Fruit fly (Drosophila melanogaster) whole organism, prepupa: ENCODE results near the gene Urm1.

Experiments
- CG11294 ChIP-seq: fragments of 200-800 bp; sonication (Bioruptor generic); IDR thresholded peaks from 2 replicates; pipeline ENCODE4 v1.3.6; 2022; ENCODE audit warnings: missing biosample characterization, missing genetic modification characterization
- CG11902 ChIP-seq: fragments of 200-800 bp; sonication (Bioruptor generic); optimal IDR thresholded peaks from 3 replicates; lab custom pipeline; 2016; ENCODE audit warnings: missing biosample characterization, missing genetic modification characterization
- CG1621 ChIP-seq: fragments of 200-800 bp; sonication (Bioruptor generic); optimal IDR thresholded peaks from 3 replicates; lab custom pipeline; 2018; ENCODE audit warnings: missing biosample characterization, mild to moderate bottlenecking, missing genetic modification characterization
- CG16779 ChIP-seq: fragments of 200-800 bp; sonication (Bioruptor generic); optimal IDR thresholded peaks from 3 replicates; lab custom pipeline; 2017; ENCODE audit warnings: missing biosample characterization, mild to moderate bottlenecking, missing genetic modification characterization
- CG3032 ChIP-seq: fragments of 200-800 bp; optimal IDR thresholded peaks from 2 replicates; lab custom pipeline; 2019; ENCODE audit warnings: missing biosample characterization, mild to moderate bottlenecking, missing genetic modification characterization, moderate library complexity
- CG32006 ChIP-seq: fragments of 200-800 bp; sonication (Bioruptor generic); optimal IDR thresholded peaks from 3 replicates; lab custom pipeline; 2017; ENCODE audit warnings: missing biosample characterization, mild to moderate bottlenecking, missing genetic modification characterization
- CG4318 ChIP-seq: fragments of 200-800 bp; sonication (Bioruptor generic); optimal IDR thresholded peaks from 3 replicates; lab custom pipeline; 2017; ENCODE audit warnings: missing biosample characterization, mild to moderate bottlenecking, missing genetic modification characterization
- CG6163 ChIP-seq: fragments of 200-800 bp; sonication (Bioruptor generic); IDR thresholded peaks from 3 replicates; pipeline ENCODE4 v1.3.6; 2022; ENCODE audit warnings: missing biosample characterization, missing genetic modification characterization
- CG6276 ChIP-seq: fragments of 200-800 bp; sonication (Bioruptor generic); optimal IDR thresholded peaks from 2 replicates; lab custom pipeline; 2017; ENCODE audit warnings: missing biosample characterization, mild to moderate bottlenecking, missing genetic modification characterization
- CG6808 ChIP-seq: fragments of 200-800 bp; sonication (Bioruptor generic); optimal IDR thresholded peaks from 3 replicates; lab custom pipeline; 2017; ENCODE audit warnings: missing biosample characterization, missing genetic modification characterization, mild to moderate bottlenecking, moderate library complexity, missing genetic modification reagents
- CG6854 ChIP-seq: fragments of 200-800 bp; sonication (Bioruptor generic); optimal IDR thresholded peaks from 2 replicates; lab custom pipeline; 2017; ENCODE audit warnings: missing biosample characterization, mild to moderate bottlenecking, missing genetic modification characterization
- CG8119 ChIP-seq: fragments of 200-800 bp; sonication (Bioruptor generic); IDR thresholded peaks from 3 replicates; pipeline ENCODE4 v1.3.6; 2022; ENCODE audit warnings: missing biosample characterization, missing genetic modification characterization
- CG8632 ChIP-seq: fragments of 200-800 bp; sonication (Bioruptor generic); optimal IDR thresholded peaks from 3 replicates; lab custom pipeline; 2016; ENCODE audit warnings: missing biosample characterization, missing genetic modification characterization
- CG9139 ChIP-seq: fragments of 200-800 bp; sonication (Bioruptor generic); optimal IDR thresholded peaks from 3 replicates; lab custom pipeline; 2017; ENCODE audit warnings: missing biosample characterization, mild to moderate bottlenecking, missing genetic modification characterization
- Eip75B ChIP-seq: fragments of 200-800 bp; sonication (Bioruptor generic); optimal IDR thresholded peaks from 3 replicates; lab custom pipeline; 2016; ENCODE audit warnings: missing biosample characterization, missing genetic modification characterization
- Eip78C ChIP-seq: fragments of 200-800 bp; sonication (Bioruptor generic); peaks from one replicate; lab custom pipeline; 2016; ENCODE audit warnings: missing biosample characterization, missing genetic modification characterization
- Gug ChIP-seq: fragments of 200-800 bp; sonication (Bioruptor generic); IDR thresholded peaks from 2 replicates; pipeline ENCODE4 v1.3.6; 2022; ENCODE audit warnings: missing biosample characterization, missing genetic modification characterization
- Hr38 ChIP-seq: sonication (Bioruptor generic); optimal IDR thresholded peaks from 2 replicates; lab custom pipeline; 2016; ENCODE audit warnings: missing biosample characterization, missing genetic modification characterization
- OdsH ChIP-seq: fragments of 200-800 bp; sonication (Bioruptor generic); optimal IDR thresholded peaks from 3 replicates; lab custom pipeline; 2016; ENCODE audit warnings: missing biosample characterization, missing genetic modification characterization
- Sox15 ChIP-seq: fragments of 200-800 bp; sonication (Bioruptor generic); optimal IDR thresholded peaks from 3 replicates; lab custom pipeline; 2016; ENCODE audit warnings: missing biosample characterization, missing genetic modification characterization
- achi ChIP-seq: fragments of 200-800 bp; sonication (Bioruptor generic); optimal IDR thresholded peaks from 3 replicates; lab custom pipeline; 2016; ENCODE audit warnings: missing biosample characterization, missing genetic modification characterization
- cyc ChIP-seq: fragments of 200-800 bp; sonication (Bioruptor generic); optimal IDR thresholded peaks from 3 replicates; lab custom pipeline; 2016; ENCODE audit warnings: missing biosample characterization, missing genetic modification characterization
- dac ChIP-seq: fragments of 200-800 bp; sonication (Bioruptor generic); optimal IDR thresholded peaks from 2 replicates; lab custom pipeline; 2017; ENCODE audit warnings: missing biosample characterization, mild to moderate bottlenecking, missing genetic modification characterization
- dsx ChIP-seq: fragments of 200-800 bp; optimal IDR thresholded peaks from 3 replicates; lab custom pipeline; 2019; ENCODE audit warnings: missing biosample characterization, mild to moderate bottlenecking, missing genetic modification characterization, moderate library complexity; ENCODE audit not compliant: poor library complexity, severe bottlenecking
- esn ChIP-seq: fragments of 200-800 bp; sonication (Bioruptor generic); optimal IDR thresholded peaks from 2 replicates; lab custom pipeline; 2016; ENCODE audit warnings: missing biosample characterization, mild to moderate bottlenecking, missing genetic modification characterization, moderate library complexity
- lz ChIP-seq: fragments of 200-800 bp; sonication (Bioruptor generic); optimal IDR thresholded peaks from 3 replicates; lab custom pipeline; 2016; ENCODE audit warnings: missing biosample characterization, missing genetic modification characterization
- pdm3 ChIP-seq: fragments of 200-800 bp; sonication (Bioruptor generic); optimal IDR thresholded peaks from 3 replicates; lab custom pipeline; 2016; ENCODE audit warnings: missing biosample characterization, missing genetic modification characterization
- salr ChIP-seq, 2 experiments: fragments of 200-800 bp; sonication (Bioruptor generic); optimal IDR thresholded peaks; 3 replicates each; lab custom pipeline; 2016 to 2018; ENCODE audit warnings: missing biosample characterization in 2 of 2, missing genetic modification characterization in 2 of 2, mild to moderate bottlenecking in 1 of 2
- ss ChIP-seq, 2 experiments: fragments of 200-800 bp; sonication (Bioruptor generic); optimal IDR thresholded peaks; 2 replicates in 1 of 2; 3 replicates in 1 of 2; lab custom pipeline; 2017 to 2018; ENCODE audit warnings: mild to moderate bottlenecking in 2 of 2, missing biosample characterization in 2 of 2, missing genetic modification characterization in 2 of 2, moderate library complexity in 1 of 2
- svp ChIP-seq: fragments of 200-800 bp; sonication (Bioruptor generic); peaks from one replicate; lab custom pipeline; 2016; ENCODE audit warnings: missing biosample characterization, missing genetic modification characterization
- vri ChIP-seq: fragments of 200-800 bp; sonication (Bioruptor generic); optimal IDR thresholded peaks from 3 replicates; lab custom pipeline; 2016; ENCODE audit warnings: missing biosample characterization, mild to moderate bottlenecking, missing genetic modification characterization

Urm1 gene

dm6 chr3L:7640297-7640696 lies at the start of gene Urm1:
TSS of gene Urm1 (minus strand) at chr3L:7640446.
- no peak for TF ChIP-seq salr (GFP tag; optimal IDR thresholded peaks at IDR 0.05; lab: Kevin White, UChicago)
- TF ChIP-seq dsx (GFP tag; lab: Kevin White, UChicago), result no peak
- no peak for TF ChIP-seq cyc
- no peak for TF ChIP-seq CG16779 (tag; lab: Kevin White, UChicago)
- no peak for TF ChIP-seq Eip78C (GFP tag; lab: Kevin White, UChicago)
- TF ChIP-seq OdsH (GFP tag; lab: Kevin White, UChicago), result no peak
- TF ChIP-seq CG32006 (GFP tag; lab: Kevin White, UChicago), result no peak
- no peak for TF ChIP-seq Eip75B (GFP tag; lab: Kevin White, UChicago)

dm6 chr3L:7654048-7654961 lies 14.1 kb upstream of the Urm1 start, which contains the start of gene CG7492:
TSS of gene CG7492 (minus strand) at chr3L:7654752.
- TF ChIP-seq CG8119 (GFP tag; lab: Robert Waterston, UW) (no peak), achi (no peak), CG6163 (GFP tag; lab: Robert Waterston, UW) (no peak), CG9139 (GFP tag; lab: Kevin White, UChicago) (no peak), CG6276 (GFP tag; lab: Kevin White, UChicago) (no peak), esn (GFP tag; lab: Kevin White, UChicago) (no peak), dac (no peak), pdm3 (GFP tag; lab: Kevin White, UChicago) (no peak), CG1621 (tag; lab: Kevin White, UChicago) (no peak), Gug (no peak), CG4318 (no peak), CG8632 (GFP tag; lab: Kevin White, UChicago) (no peak), CG6808 (no peak), Hr38 (GFP tag; lab: Kevin White, UChicago) (no peak), CG3032 (tag; lab: Kevin White, UChicago) (no peak), svp (GFP tag; lab: Kevin White, UChicago) (no peak)
- TF ChIP-seq, all 60 proteins: peak for 0

- TF ChIP-seq CG11294 (GFP tag; lab: Robert Waterston, UW), result no peak
- peak; percentile 99 for TF ChIP-seq svp (GFP tag; lab: Kevin White, UChicago)
- TF ChIP-seq CG11902, result no peak
- TF ChIP-seq CG6854 (GFP tag; lab: Kevin White, UChicago), result no peak
- TF ChIP-seq ss (GFP tag; optimal IDR thresholded peaks at IDR 0.05; lab: Kevin White, UChicago), result no peak
- no peak for TF ChIP-seq OdsH (GFP tag; lab: Kevin White, UChicago)
- no peak for TF ChIP-seq CG8119 (GFP tag; lab: Robert Waterston, UW)
Measured at dm6 chr3L:7650968-7651367, 10.7 kb upstream of the Urm1 start, which contains the start of gene PGRP-SD. TSS of gene PGRP-SD (plus strand) at chr3L:7651180.

dm6 chr3L:7650248-7650647 lies 10.0 kb upstream of the Urm1 start, which contains the start of gene CG32373:
TSS of gene CG32373 (plus strand) at chr3L:7650548.
- TF ChIP-seq CG6276 (GFP tag; lab: Kevin White, UChicago) (no peak), dac (no peak)

dm6 chr3L:7643562-7643961 lies 3.3 kb upstream of the Urm1 start:
- no peak for TF ChIP-seq salr (GFP tag; optimal IDR thresholded peaks at IDR 0.05; lab: Kevin White, UChicago)
- TF ChIP-seq, all 60 proteins: peak for 0

- peak; percentile 27 for TF ChIP-seq esn (GFP tag; lab: Kevin White, UChicago)
- no peak for TF ChIP-seq Sox15 (GFP tag; lab: Kevin White, UChicago)
- TF ChIP-seq Eip78C (GFP tag; lab: Kevin White, UChicago), result peak; percentile 50
- peak; percentile 8 for TF ChIP-seq lz
- TF ChIP-seq salr (GFP tag; optimal IDR thresholded peaks at IDR 0.05; lab: Kevin White, UChicago), result no peak
- peak; percentile 73 for TF ChIP-seq vri (GFP tag; lab: Kevin White, UChicago)
Measured at dm6 chr3L:7641467-7641866, 1.2 kb upstream of the Urm1 start, which contains the start of gene CG7506. TSS of gene CG7506 (minus strand) at chr3L:7641648.
